Fruit fly (Drosophila melanogaster): Measurements from ENCODE around the gene Mob2.

The Mob2 gene

dm6 chr3L:11552996-11553671 is 8.9 kb downstream of the Mob2 start (continued):
- TF ChIP-seq Dad (GFP tag; optimal IDR thresholded peaks at IDR 0.05) (no peak), fd64A (GFP tag; optimal IDR thresholded peaks at IDR 0.05) (peak; percentile 6), mam (GFP tag; optimal IDR thresholded peaks at IDR 0.05) (no peak), Ets97D (GFP tag; optimal IDR thresholded peaks at IDR 0.05) (no peak), CG1233 (GFP tag; optimal IDR thresholded peaks at IDR 0.05) (no peak), vvl (GFP tag; IDR thresholded peaks at IDR 0.05) (peak; percentile 85; the same call in 1 of the 2 replicates), B-H2 (GFP tag; optimal IDR thresholded peaks at IDR 0.05) (no peak), Jarid2 (GFP tag; optimal IDR thresholded peaks at IDR 0.05) (peak; percentile 96), Oaz (GFP tag; IDR thresholded peaks at IDR 0.05) (no peak), unc-4 (GFP tag; IDR thresholded peaks at IDR 0.05; ENCODE audit: partially characterized antibody) (peak; percentile 62), CG15514 (GFP tag; optimal IDR thresholded peaks at IDR 0.05) (peak; percentile 15), CG7786 (GFP tag; optimal IDR thresholded peaks at IDR 0.05) (no peak), corto (GFP tag; optimal IDR thresholded peaks at IDR 0.05) (peak; percentile 70), Fer1 (GFP tag; optimal IDR thresholded peaks at IDR 0.05) (peak; percentile 64), CG11456 (GFP tag; IDR thresholded peaks at IDR 0.05) (peak; percentile 56; the same call in 2 of the 3 replicates), pfk (GFP tag; optimal IDR thresholded peaks at IDR 0.05) (peak; percentile 5), pho (GFP tag; optimal IDR thresholded peaks at IDR 0.05) (no peak), CG18599 (GFP tag; optimal IDR thresholded peaks at IDR 0.05) (peak; percentile 49), Ravus (GFP tag; IDR thresholded peaks at IDR 0.05) (no peak), CG34376 (GFP tag; optimal IDR thresholded peaks at IDR 0.05) (peak; percentile 78), CG8478 (optimal IDR thresholded peaks at IDR 0.05) (peak; percentile 93), ttk (GFP tag; IDR thresholded peaks at IDR 0.05) (no peak), CG8290 (GFP tag; optimal IDR thresholded peaks at IDR 0.05) (no peak), CG8290 (tag; optimal IDR thresholded peaks at IDR 0.05) (peak in 1 of 2 experiments; percentile 73), Dek (tag; optimal IDR thresholded peaks at IDR 0.05) (peak; percentile 21), sna (GFP tag; IDR thresholded peaks at IDR 0.05; ENCODE audit: partially characterized antibody) (peak; percentile 82), cas (GFP tag; IDR thresholded peaks at IDR 0.05) (no peak), eyg (GFP tag; optimal IDR thresholded peaks at IDR 0.05) (no peak), bbx (GFP tag; IDR thresholded peaks at IDR 0.05; ENCODE audit: partially characterized antibody) (peak; percentile 52; the same call in 1 of the 2 replicates), CkIIα-i1 (GFP tag; IDR thresholded peaks at IDR 0.05) (no peak), Sox102F (GFP tag; optimal IDR thresholded peaks at IDR 0.05) (no peak), Taf1 (GFP tag; IDR thresholded peaks at IDR 0.05) (no peak), pros (GFP tag; optimal IDR thresholded peaks at IDR 0.05) (peak; percentile 90), Max (GFP tag; optimal IDR thresholded peaks at IDR 0.05) (no peak), crp (GFP tag; optimal IDR thresholded peaks at IDR 0.05) (peak; percentile 79 to 97), CG31365 (tag; optimal IDR thresholded peaks at IDR 0.05) (peak; percentile 32), CG6689 (GFP tag; IDR thresholded peaks at IDR 0.05) (0 out of 2 replicates have a peak, but pooled peaks have one; percentile 34), CG6654 (GFP tag; optimal IDR thresholded peaks at IDR 0.05) (no peak), CG17568 (GFP tag; optimal IDR thresholded peaks at IDR 0.05) (no peak), CG12659 (GFP tag; optimal IDR thresholded peaks at IDR 0.05) (peak; percentile 5), onecut (GFP tag; IDR thresholded peaks at IDR 0.05) (no peak), D19A (tag; optimal IDR thresholded peaks at IDR 0.05) (no peak), CG1792 (GFP tag; optimal IDR thresholded peaks at IDR 0.05) (no peak), CG9797 (GFP tag; optimal IDR thresholded peaks at IDR 0.05) (no peak), tgo (GFP tag; IDR thresholded peaks at IDR 0.05) (no peak), TFAM (GFP tag; optimal IDR thresholded peaks at IDR 0.05) (no peak), CG10147 (GFP tag; optimal IDR thresholded peaks at IDR 0.05) (peak; percentile 38), BtbVII (GFP tag; optimal IDR thresholded peaks at IDR 0.05) (peak; percentile 59), CG2129 (GFP tag; IDR thresholded peaks at IDR 0.05; ENCODE audit: partially characterized antibody) (peak; percentile 16; the same call in 1 of the 2 replicates), CG2120 (GFP tag; optimal IDR thresholded peaks at IDR 0.05) (no peak)

Measured in whole organism, embryonic.